Fruit fly (Drosophila melanogaster) whole organism, wandering third instar larva: ENCODE measurements around the gene CG32793.

ENCODE experiments used
- Abd-B ChIP-seq: fragments of >200 bp; optimal IDR thresholded peaks from 2 replicates; lab custom pipeline; 2017; ENCODE audit warnings: missing biosample characterization, missing genetic modification characterization
- CrebA ChIP-seq: fragments of 200-800 bp; sonication (Bioruptor generic); optimal IDR thresholded peaks from 2 replicates; lab custom pipeline; 2016; ENCODE audit warnings: missing biosample characterization, mild to moderate bottlenecking, missing genetic modification characterization, borderline replicate concordance
- HLH106 ChIP-seq: fragments of 200-800 bp; optimal IDR thresholded peaks from 3 replicates; lab custom pipeline; 2019; ENCODE audit warnings: missing biosample characterization, mild to moderate bottlenecking, missing genetic modification characterization, moderate library complexity
- Hr78 ChIP-seq: fragments of >200 bp; optimal IDR thresholded peaks from 2 replicates; lab custom pipeline; 2017; ENCODE audit warnings: missing biosample characterization, missing genetic modification characterization
- Jra ChIP-seq: sonication (Bioruptor generic); optimal IDR thresholded peaks from 2 replicates; lab custom pipeline; 2016; ENCODE audit warnings: missing biosample characterization, missing genetic modification characterization
- OdsH ChIP-seq: fragments of 200-800 bp; sonication (Bioruptor generic); optimal IDR thresholded peaks from 2 replicates; lab custom pipeline; 2016; ENCODE audit warnings: missing biosample characterization, mild to moderate bottlenecking, missing genetic modification characterization
- br ChIP-seq: fragments of 200-800 bp; sonication (Bioruptor generic); optimal IDR thresholded peaks from 2 replicates; lab custom pipeline; 2016; ENCODE audit warnings: missing biosample characterization, missing genetic modification characterization
- dl ChIP-seq, 2 experiments: fragments of 175-275, 200-275 bp in 1 of 2; fragments of 200-275 bp in 1 of 2; sonication (Bioruptor generic); optimal IDR thresholded peaks; lab custom pipeline; 2018; ENCODE audit warnings: mild to moderate bottlenecking in 2 of 2, missing biosample characterization in 2 of 2, missing genetic modification characterization in 2 of 2, moderate library complexity in 2 of 2; ENCODE audit not compliant: partially characterized antibody in 2 of 2, insufficient read depth in 1 of 2
- psq ChIP-seq: fragments of 200-800 bp; sonication (Bioruptor generic); optimal IDR thresholded peaks from 3 replicates; lab custom pipeline; 2017; ENCODE audit warnings: missing biosample characterization, mild to moderate bottlenecking, missing genetic modification characterization, moderate library complexity
- rgr ChIP-seq: fragments of 200-800 bp; sonication (Bioruptor generic); optimal IDR thresholded peaks from 3 replicates; lab custom pipeline; 2016; ENCODE audit warnings: missing biosample characterization, mild to moderate bottlenecking, missing genetic modification characterization
- sv ChIP-seq: fragments of 200-800 bp; sonication (Bioruptor generic); optimal IDR thresholded peaks from 3 replicates; lab custom pipeline; 2016; ENCODE audit warnings: missing biosample characterization, missing genetic modification characterization
- tai ChIP-seq: sonication (Bioruptor generic); optimal IDR thresholded peaks from 2 replicates; lab custom pipeline; 2016; ENCODE audit warnings: missing biosample characterization, missing genetic modification characterization
- usp ChIP-seq: fragments of >200 bp; optimal IDR thresholded peaks from 2 replicates; lab custom pipeline; 2017; ENCODE audit warnings: missing biosample characterization, missing genetic modification characterization

DNA sequence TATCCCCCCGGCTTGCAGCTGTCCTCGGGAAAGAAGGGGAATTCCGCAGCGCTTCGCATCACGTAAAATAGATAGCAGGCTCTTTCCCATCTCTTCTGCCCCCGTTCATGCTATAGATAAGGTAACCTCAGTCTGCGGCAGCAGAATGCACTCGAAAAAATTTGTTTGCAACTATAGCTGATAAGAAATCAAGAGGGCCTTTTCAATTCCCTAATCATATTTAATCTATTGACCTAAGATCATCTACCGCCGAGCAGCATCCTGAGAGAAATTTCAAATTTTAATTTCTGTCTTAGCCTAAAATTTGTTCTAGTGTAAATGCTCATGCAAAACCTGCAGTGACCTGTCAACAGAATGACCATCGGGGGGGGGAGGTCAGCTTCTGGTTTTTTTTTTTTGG is 27.0 kb downstream of the CG32793 start:
- TF ChIP-seq rgr, result no peak
- no peak for TF ChIP-seq dl (GFP tag; optimal IDR thresholded peaks at IDR 0.05; lab: Kevin White, UChicago; ENCODE audit: insufficient read depth in 1 of 2, partially characterized antibody in 2 of 2)
- no peak for TF ChIP-seq psq (GFP tag; lab: Kevin White, UChicago)
- TF ChIP-seq HLH106, result no peak
- TF ChIP-seq OdsH (GFP tag; lab: Kevin White, UChicago), result no peak
- TF ChIP-seq Abd-B (GFP tag; lab: Kevin White, UChicago), result no peak
- no peak for TF ChIP-seq sv (GFP tag; lab: Kevin White, UChicago)
- TF ChIP-seq tai (GFP tag; lab: Kevin White, UChicago), result no peak
- TF ChIP-seq Jra (GFP tag; lab: Kevin White, UChicago), result no peak
- TF ChIP-seq CrebA, result no peak
- TF ChIP-seq br, result no peak
- no peak for TF ChIP-seq Hr78 (GFP tag; lab: Kevin White, UChicago)
- no peak for TF ChIP-seq usp (GFP tag; lab: Kevin White, UChicago)
